Worm (Caenorhabditis elegans) whole organism, L2 larva: ENCODE data around the gene clc-19.
A peak's percentile ranks its signal among the peaks of the same experiment; 100 is the strongest.

Experiments used
- C34F6.9 ChIP-seq: fragments of 150-350 bp; optimal IDR thresholded peaks from 2 replicates; lab custom pipeline; 2014; ENCODE audit warnings: missing biosample characterization, missing genetic modification characterization
- F13H6.1 ChIP-seq: sonication (generic microtip); optimal IDR thresholded peaks from 2 replicates; lab custom pipeline; 2016; ENCODE audit warnings: missing genetic modification characterization, missing compliant biosample characterization
- R02D3.7 ChIP-seq: fragments of 150-350 bp; optimal IDR thresholded peaks from 2 replicates; lab custom pipeline; 2014; ENCODE audit warnings: missing biosample characterization, missing genetic modification characterization
- Y55F3AM.14 ChIP-seq: fragments of 200-800 bp; sonication (Bioruptor generic); optimal IDR thresholded peaks from 2 replicates; lab custom pipeline; 2018; ENCODE audit warnings: mild to moderate bottlenecking, missing genetic modification characterization, missing compliant biosample characterization
- ZK546.5 ChIP-seq: sonication (generic microtip); optimal IDR thresholded peaks from 2 replicates; lab custom pipeline; 2017; ENCODE audit warnings: missing biosample characterization, missing genetic modification characterization
- alr-1 ChIP-seq: fragments of 150-350 bp; optimal IDR thresholded peaks from 2 replicates; lab custom pipeline; 2014; ENCODE audit warnings: missing biosample characterization, missing genetic modification characterization
- aly-2 ChIP-seq: fragments of 150-350 bp; optimal IDR thresholded peaks from 2 replicates; lab custom pipeline; 2014; ENCODE audit warnings: missing biosample characterization, missing genetic modification characterization
- ama-1 ChIP-seq: fragments of 150-350 bp; optimal IDR thresholded peaks from 2 replicates; lab custom pipeline; 2018; ENCODE audit warnings: inconsistent platforms
- blmp-1 ChIP-seq: sonication (generic microtip); optimal IDR thresholded peaks from 2 replicates; lab custom pipeline; 2017; ENCODE audit warnings: missing genetic modification characterization, mild to moderate bottlenecking, missing compliant biosample characterization, antibody characterized with exemption, moderate library complexity; ENCODE audit not compliant: insufficient read depth
- ceh-16 ChIP-seq: fragments of 150-350 bp; optimal IDR thresholded peaks from 2 replicates; lab custom pipeline; 2014; ENCODE audit warnings: missing biosample characterization, missing genetic modification characterization
- ceh-82 ChIP-seq: fragments of 150-350 bp; optimal IDR thresholded peaks from 2 replicates; lab custom pipeline; 2014; ENCODE audit warnings: missing biosample characterization, missing genetic modification characterization
- crh-2 ChIP-seq: sonication (generic microtip); optimal IDR thresholded peaks from 2 replicates; lab custom pipeline; 2017; ENCODE audit warnings: missing biosample characterization, missing genetic modification characterization
- dmd-4 ChIP-seq: sonication (generic microtip); optimal IDR thresholded peaks from 2 replicates; lab custom pipeline; 2017; ENCODE audit warnings: missing biosample characterization, missing genetic modification characterization
- egl-27 ChIP-seq: sonication (generic microtip); optimal IDR thresholded peaks from 3 replicates; lab custom pipeline; 2017; ENCODE audit warnings: missing biosample characterization, missing genetic modification reagents, missing genetic modification characterization
- elt-3 ChIP-seq: sonication (generic microtip); optimal IDR thresholded peaks from 2 replicates; lab custom pipeline; 2017; ENCODE audit warnings: missing biosample characterization, missing genetic modification characterization
- fos-1 ChIP-seq: fragments of 150-350 bp; optimal IDR thresholded peaks from 2 replicates; lab custom pipeline; 2014; ENCODE audit warnings: missing biosample characterization, missing genetic modification characterization
- gmeb-1 ChIP-seq: fragments of 150-350 bp; optimal IDR thresholded peaks from 2 replicates; lab custom pipeline; 2014; ENCODE audit warnings: missing biosample characterization, missing genetic modification characterization
- lin-11 ChIP-seq: fragments of 150-350 bp; sonication (generic microtip); optimal IDR thresholded peaks from 2 replicates; lab custom pipeline; 2014; ENCODE audit warnings: missing biosample characterization, missing genetic modification characterization, inconsistent platforms, mixed read lengths
- lin-39 ChIP-seq: fragments of 150-350 bp; optimal IDR thresholded peaks from 2 replicates; lab custom pipeline; 2014; ENCODE audit warnings: missing biosample characterization, missing genetic modification reagents, missing genetic modification characterization
- mab-5 ChIP-seq: fragments of 150-350 bp; optimal IDR thresholded peaks from 2 replicates; lab custom pipeline; 2014; ENCODE audit warnings: missing biosample characterization, missing genetic modification characterization
- mdl-1 ChIP-seq, 2 experiments: fragments of 150-350 bp in 1 of 2; sonication (generic microtip) in 1 of 2; optimal IDR thresholded peaks; 2 replicates each; lab custom pipeline; 2017; ENCODE audit warnings: missing biosample characterization in 2 of 2, missing genetic modification characterization in 2 of 2
- nhr-12 ChIP-seq: fragments of 150-350 bp; optimal IDR thresholded peaks from 2 replicates; lab custom pipeline; 2014; ENCODE audit warnings: missing biosample characterization, missing genetic modification characterization
- nhr-237 ChIP-seq: fragments of 150-350 bp; optimal IDR thresholded peaks from 2 replicates; lab custom pipeline; 2014; ENCODE audit warnings: missing biosample characterization, missing genetic modification characterization
- nhr-25 ChIP-seq: fragments of 150-350 bp; sonication (generic microtip); optimal IDR thresholded peaks from 3 replicates; lab custom pipeline; 2014; ENCODE audit warnings: missing biosample characterization, missing genetic modification characterization
- nhr-77 ChIP-seq: fragments of 150-350 bp; optimal IDR thresholded peaks from 2 replicates; lab custom pipeline; 2014; ENCODE audit warnings: missing biosample characterization, missing genetic modification characterization
- peb-1 ChIP-seq: fragments of 150-350 bp; optimal IDR thresholded peaks from 2 replicates; lab custom pipeline; 2014; ENCODE audit warnings: missing biosample characterization, missing genetic modification characterization
- skn-1 ChIP-seq: sonication (generic microtip); optimal IDR thresholded peaks from 2 replicates; lab custom pipeline; 2017; ENCODE audit warnings: missing biosample characterization, missing genetic modification characterization
- sma-3 ChIP-seq: sonication (generic microtip); optimal IDR thresholded peaks from 2 replicates; lab custom pipeline; 2016; ENCODE audit warnings: missing genetic modification reagents, missing genetic modification characterization, missing compliant biosample characterization
- sma-9 ChIP-seq, 2 experiments: fragments of 150-350 bp in 1 of 2; sonication (generic microtip) in 1 of 2; optimal IDR thresholded peaks; 2 replicates each; lab custom pipeline; 2014 to 2016; ENCODE audit warnings: missing genetic modification characterization in 2 of 2, mild to moderate bottlenecking in 1 of 2, missing biosample characterization in 1 of 2, missing compliant biosample characterization in 1 of 2, missing genetic modification reagents in 1 of 2, moderate library complexity in 1 of 2
- snpc-4 ChIP-seq: fragments of 150-350 bp; optimal IDR thresholded peaks from 2 replicates; lab custom pipeline; 2014; ENCODE audit warnings: missing biosample characterization, missing genetic modification characterization
- unc-39 ChIP-seq: fragments of 150-350 bp; optimal IDR thresholded peaks from 2 replicates; lab custom pipeline; 2014; ENCODE audit warnings: missing biosample characterization, missing genetic modification characterization
- unc-55 ChIP-seq: fragments of 150-350 bp; sonication (generic microtip); optimal IDR thresholded peaks from 3 replicates; lab custom pipeline; 2014; ENCODE audit warnings: missing biosample characterization, missing genetic modification reagents, missing genetic modification characterization
- ztf-1 ChIP-seq: fragments of 200-800 bp; sonication (Bioruptor generic); conservative IDR thresholded peaks from 2 replicates; pipeline ENCODE4 v1.3.6; 2022; ENCODE audit warnings: missing genetic modification characterization, missing compliant biosample characterization

Gene clc-19

ce11 chrIII:869869-870268 lies 3.5 kb downstream of the clc-19 start, which contains the start of gene T24C4.2:
Gene T24C4.2, minus strand, starts transcription at chrIII:869969.
- no peak for TF ChIP-seq crh-2 (tag; lab: Kevin White, UChicago)
- no peak for TF ChIP-seq ZK546.5
- TF ChIP-seq mab-5 (tag; lab: Kevin White, UChicago), result no peak
- no peak for TF ChIP-seq skn-1 (tag; lab: Kevin White, UChicago)
- no peak for TF ChIP-seq sma-9 (GFP tag; optimal IDR thresholded peaks at IDR 0.05; lab: Kevin White, UChicago)
- no peak for TF ChIP-seq sma-9 (tag; optimal IDR thresholded peaks at IDR 0.05; lab: Kevin White, UChicago)
- no peak for TF ChIP-seq Y55F3AM.14 (GFP tag; lab: Kevin White, UChicago)
- no peak for TF ChIP-seq nhr-12 (tag; lab: Kevin White, UChicago)
- no peak for TF ChIP-seq dmd-4 (tag; lab: Kevin White, UChicago)
- no peak for TF ChIP-seq egl-27 (tag; lab: Kevin White, UChicago)
- TF ChIP-seq aly-2, result no peak
- no peak for TF ChIP-seq peb-1 (tag; lab: Kevin White, UChicago)
- no peak for TF ChIP-seq nhr-77 (tag; lab: Kevin White, UChicago)

- no peak for TF ChIP-seq elt-3
- TF ChIP-seq egl-27 (tag; lab: Kevin White, UChicago), result no peak
- no peak for TF ChIP-seq unc-39
- no peak for TF ChIP-seq nhr-12 (tag; lab: Kevin White, UChicago)
- TF ChIP-seq lin-39 (tag; lab: Kevin White, UChicago), result no peak
- no peak for TF ChIP-seq ceh-82 (tag; lab: Kevin White, UChicago)
- no peak for TF ChIP-seq mdl-1 (tag; optimal IDR thresholded peaks at IDR 0.05; lab: Kevin White, UChicago)
- no peak for TF ChIP-seq ceh-16
- TF ChIP-seq ztf-1, result no peak
- TF ChIP-seq, all 48 proteins: peak for 0
Measured at ce11 chrIII:868866-869265, 4.5 kb downstream of the clc-19 start.

ce11 chrIII:861819-862356 lies 11.5 kb downstream of the clc-19 start, which contains the start of gene arx-4:
Gene arx-4, plus strand, starts transcription at chrIII:862306.
- TF ChIP-seq nhr-12 (tag; lab: Kevin White, UChicago) (no peak), ceh-16 (no peak), lin-11 (tag; lab: Kevin White, UChicago) (no peak), fos-1 (tag; lab: Kevin White, UChicago) (peak; percentile 55), unc-55 (GFP tag; lab: Kevin White, UChicago) (peak; percentile 39), ama-1 (lab: Kevin White, UChicago) (no peak), C34F6.9 (tag; lab: Kevin White, UChicago) (peak; percentile 29), sma-3 (GFP tag; lab: Kevin White, UChicago) (no peak)
- TF ChIP-seq, all 48 proteins: peak for 3

- TF ChIP-seq crh-2 (tag; lab: Kevin White, UChicago), result no peak
- no peak for TF ChIP-seq lin-39 (tag; lab: Kevin White, UChicago)
- TF ChIP-seq mdl-1 (tag; optimal IDR thresholded peaks at IDR 0.05; lab: Kevin White, UChicago), result no peak
- TF ChIP-seq gmeb-1 (tag; lab: Kevin White, UChicago), result no peak
- TF ChIP-seq nhr-12 (tag; lab: Kevin White, UChicago), result no peak
- no peak for TF ChIP-seq skn-1 (tag; lab: Kevin White, UChicago)
- TF ChIP-seq nhr-25 (tag; lab: Kevin White, UChicago), result no peak
- TF ChIP-seq sma-3 (GFP tag; lab: Kevin White, UChicago), result no peak
- TF ChIP-seq blmp-1 (tag; lab: Kevin White, UChicago), result no peak
- no peak for TF ChIP-seq alr-1 (tag; lab: Kevin White, UChicago)
- no peak for TF ChIP-seq nhr-237 (tag; lab: Kevin White, UChicago)
- no peak for TF ChIP-seq F13H6.1 (tag; lab: Kevin White, UChicago)
- TF ChIP-seq snpc-4 (tag; lab: Kevin White, UChicago), result no peak
- TF ChIP-seq R02D3.7 (tag; lab: Kevin White, UChicago), result no peak
- no peak for TF ChIP-seq dmd-4 (tag; lab: Kevin White, UChicago)
- no peak for TF ChIP-seq ztf-1
- TF ChIP-seq ama-1 (lab: Kevin White, UChicago), result no peak
- no peak for TF ChIP-seq egl-27 (tag; lab: Kevin White, UChicago)
- TF ChIP-seq peb-1 (tag; lab: Kevin White, UChicago), result no peak
- no peak for TF ChIP-seq unc-39
Measured at ce11 chrIII:859898-860297, 13.5 kb downstream of the clc-19 start, which contains the start of gene exos-4.2. Gene exos-4.2, plus strand, starts transcription at chrIII:860198.
